Worm (Caenorhabditis elegans) whole organism, young adult: ENCODE data around the gene C01G6.9.
A peak's percentile ranks its signal among the peaks of the same experiment; 100 is the strongest.

Experiments used
- B0336.3 ChIP-seq: fragments of 200-800 bp; sonication (Bioruptor generic); IDR thresholded peaks from 2 replicates; pipeline ENCODE4 v1.3.6; 2022; ENCODE audit warnings: missing genetic modification characterization, missing compliant biosample characterization
- C17E4.6 ChIP-seq: fragments of 200-800 bp; sonication (Bioruptor generic); IDR thresholded peaks from 2 replicates; pipeline ENCODE4 v1.3.6; 2022; ENCODE audit warnings: missing genetic modification reagents, missing genetic modification characterization, missing compliant biosample characterization
- F10E7.11 ChIP-seq: sonication (generic microtip); optimal IDR thresholded peaks from 2 replicates; lab custom pipeline; 2017; ENCODE audit warnings: mild to moderate bottlenecking, missing genetic modification characterization, moderate library complexity, missing compliant biosample characterization
- F22D6.2 ChIP-seq: sonication (generic microtip); optimal IDR thresholded peaks from 2 replicates; lab custom pipeline; 2016; ENCODE audit warnings: mild to moderate bottlenecking, missing genetic modification characterization, missing compliant biosample characterization
- F23B12.7 ChIP-seq: sonication (generic microtip); optimal IDR thresholded peaks from 2 replicates; lab custom pipeline; 2017; ENCODE audit warnings: missing genetic modification characterization, mild to moderate bottlenecking, missing compliant biosample characterization, antibody characterized with exemption, moderate library complexity; ENCODE audit not compliant: insufficient read depth
- F49E8.2 ChIP-seq: sonication (generic microtip); optimal IDR thresholded peaks from 3 replicates; lab custom pipeline; 2017; ENCODE audit warnings: missing genetic modification characterization, mild to moderate bottlenecking, missing compliant biosample characterization, antibody characterized with exemption, moderate library complexity; ENCODE audit not compliant: insufficient read depth
- F55B11.4 ChIP-seq: sonication (generic microtip); optimal IDR thresholded peaks from 2 replicates; lab custom pipeline; 2016; ENCODE audit warnings: missing compliant biosample characterization, missing genetic modification characterization, borderline replicate concordance; ENCODE audit not compliant: insufficient read depth
- F57C9.4 ChIP-seq: sonication (generic microtip); optimal IDR thresholded peaks from 2 replicates; lab custom pipeline; 2017; ENCODE audit warnings: mild to moderate bottlenecking, missing genetic modification characterization, missing compliant biosample characterization
- K11D2.4 ChIP-seq: fragments of 200-800 bp; sonication (Bioruptor generic); IDR thresholded peaks from 2 replicates; pipeline ENCODE4 v1.3.6; 2022; ENCODE audit warnings: missing genetic modification reagents, missing genetic modification characterization, missing compliant biosample characterization
- K12H6.12 ChIP-seq: fragments of 200-800 bp; sonication (Bioruptor generic); optimal IDR thresholded peaks from 2 replicates; lab custom pipeline; 2018; ENCODE audit warnings: mild to moderate bottlenecking, missing genetic modification characterization, missing compliant biosample characterization
- Y67H2A.10 ChIP-seq: fragments of 200-800 bp; sonication (Bioruptor generic); conservative IDR thresholded peaks from 2 replicates; pipeline ENCODE4 v1.3.6; 2022; ENCODE audit warnings: missing genetic modification reagents, missing genetic modification characterization, missing compliant biosample characterization
- ZK185.1 ChIP-seq: sonication (generic microtip); optimal IDR thresholded peaks from 2 replicates; lab custom pipeline; 2016; ENCODE audit warnings: mild to moderate bottlenecking, missing genetic modification characterization, missing compliant biosample characterization; ENCODE audit not compliant: poor library complexity, severe bottlenecking
- akir-1 ChIP-seq: fragments of 200-800 bp; sonication (Bioruptor generic); optimal IDR thresholded peaks from 2 replicates; lab custom pipeline; 2018; ENCODE audit warnings: mild to moderate bottlenecking, missing genetic modification characterization, moderate library complexity, missing compliant biosample characterization
- ama-1 ChIP-seq, 3 experiments: fragments of 150-350 bp in 1 of 3; sonication (generic microtip) in 2 of 3; optimal IDR thresholded peaks; 2 replicates each; lab custom pipeline; 2014 to 2018; ENCODE audit warnings: missing biosample characterization in 2 of 3, missing genetic modification characterization in 2 of 3, missing genetic modification reagents in 2 of 3
- aptf-2 ChIP-seq: fragments of 200-800 bp; sonication (Bioruptor generic); conservative IDR thresholded peaks from 2 replicates; pipeline ENCODE4 v1.3.6; 2022; ENCODE audit warnings: missing genetic modification reagents, missing genetic modification characterization, missing compliant biosample characterization
- athp-1 ChIP-seq: sonication (generic microtip); optimal IDR thresholded peaks from 2 replicates; lab custom pipeline; 2017; ENCODE audit warnings: mild to moderate bottlenecking, missing genetic modification characterization, missing compliant biosample characterization
- attf-3 ChIP-seq: fragments of 200-800 bp; sonication (Bioruptor generic); conservative IDR thresholded peaks from 2 replicates; pipeline ENCODE4 v1.3.6; 2022; ENCODE audit warnings: missing genetic modification reagents, missing genetic modification characterization, missing compliant biosample characterization
- bed-1 ChIP-seq: fragments of 200-800 bp; sonication (Bioruptor generic); IDR thresholded peaks from 2 replicates; pipeline ENCODE4 v1.3.6; 2022; ENCODE audit warnings: missing genetic modification reagents, missing genetic modification characterization, missing compliant biosample characterization
- bed-2 ChIP-seq: fragments of 200-800 bp; sonication (Bioruptor generic); IDR thresholded peaks from 2 replicates; pipeline ENCODE4 v1.3.6; 2022; ENCODE audit warnings: missing genetic modification reagents, missing genetic modification characterization, missing compliant biosample characterization
- ceh-100 ChIP-seq: fragments of 200-800 bp; sonication (Bioruptor generic); IDR thresholded peaks from 2 replicates; pipeline ENCODE4 v1.3.6; 2022; ENCODE audit warnings: missing genetic modification reagents, missing genetic modification characterization, missing compliant biosample characterization
- ceh-40 ChIP-seq: fragments of 200-800 bp; sonication (Bioruptor generic); IDR thresholded peaks from 2 replicates; pipeline ENCODE4 v1.3.6; 2022; ENCODE audit warnings: missing genetic modification characterization, missing compliant biosample characterization
- ceh-79 ChIP-seq: sonication (generic microtip); optimal IDR thresholded peaks from 2 replicates; lab custom pipeline; 2017; ENCODE audit warnings: mild to moderate bottlenecking, missing genetic modification characterization, missing compliant biosample characterization
- ceh-91 ChIP-seq: fragments of 200-800 bp; sonication (Bioruptor generic); IDR thresholded peaks from 2 replicates; pipeline ENCODE4 v1.3.6; 2022; ENCODE audit warnings: missing genetic modification reagents, missing genetic modification characterization, missing compliant biosample characterization
- efl-1 ChIP-seq: fragments of 150-350 bp; optimal IDR thresholded peaks from 2 replicates; lab custom pipeline; 2014; ENCODE audit warnings: missing biosample characterization, missing genetic modification reagents, missing genetic modification characterization
- egl-18 ChIP-seq: fragments of 200-800 bp; sonication (Bioruptor generic); IDR thresholded peaks from 2 replicates; pipeline ENCODE4 v1.3.6; 2022; ENCODE audit warnings: missing genetic modification reagents, missing genetic modification characterization, missing compliant biosample characterization
- egrh-3 ChIP-seq: fragments of 200-800 bp; sonication (Bioruptor generic); IDR thresholded peaks from 2 replicates; pipeline ENCODE4 v1.3.6; 2022; ENCODE audit warnings: missing genetic modification reagents, missing genetic modification characterization, missing compliant biosample characterization
- ets-4 ChIP-seq: fragments of 200-800 bp; sonication (Bioruptor generic); optimal IDR thresholded peaks from 2 replicates; lab custom pipeline; 2018; ENCODE audit warnings: mild to moderate bottlenecking, missing genetic modification characterization, missing compliant biosample characterization
- him-1 ChIP-seq: sonication (generic microtip); optimal IDR thresholded peaks from 2 replicates; lab custom pipeline; 2016; ENCODE audit warnings: missing genotype, missing genetic modification reagents, missing genetic modification characterization, missing compliant biosample characterization
- hlh-26 ChIP-seq: fragments of 200-800 bp; sonication (Bioruptor generic); conservative IDR thresholded peaks from 2 replicates; pipeline ENCODE4 v1.3.6; 2022; ENCODE audit warnings: missing genetic modification reagents, missing genetic modification characterization, missing compliant biosample characterization
- lir-1 ChIP-seq: fragments of 200-800 bp; sonication (Bioruptor generic); conservative IDR thresholded peaks from 2 replicates; pipeline ENCODE4 v1.3.6; 2022; ENCODE audit warnings: missing genetic modification reagents, missing genetic modification characterization, missing compliant biosample characterization
- lsy-27 ChIP-seq: sonication (generic microtip); optimal IDR thresholded peaks from 2 replicates; lab custom pipeline; 2017; ENCODE audit warnings: missing genetic modification characterization, mild to moderate bottlenecking, missing compliant biosample characterization, antibody characterized with exemption, missing genotype, borderline replicate concordance; ENCODE audit not compliant: insufficient read depth
- madf-3 ChIP-seq: fragments of 200-800 bp; sonication (Bioruptor generic); IDR thresholded peaks from 2 replicates; pipeline ENCODE4 v1.3.6; 2022; ENCODE audit warnings: missing genetic modification reagents, missing genetic modification characterization, missing compliant biosample characterization
- madf-8 ChIP-seq: fragments of 200-800 bp; sonication (Bioruptor generic); conservative IDR thresholded peaks from 2 replicates; pipeline ENCODE4 v1.3.6; 2022; ENCODE audit warnings: missing genetic modification reagents, missing genetic modification characterization, missing compliant biosample characterization
- mcd-1 ChIP-seq: fragments of 200-800 bp; sonication (Bioruptor generic); IDR thresholded peaks from 2 replicates; pipeline ENCODE4 v1.3.6; 2022; ENCODE audit warnings: missing genetic modification reagents, missing genetic modification characterization, missing compliant biosample characterization
- mxl-1 ChIP-seq: sonication (generic microtip); optimal IDR thresholded peaks from 2 replicates; lab custom pipeline; 2016; ENCODE audit warnings: missing genetic modification characterization, missing compliant biosample characterization
- nfya-1 ChIP-seq: sonication (generic microtip); optimal IDR thresholded peaks from 2 replicates; lab custom pipeline; 2017; ENCODE audit warnings: antibody characterized with exemption, missing compliant biosample characterization, missing genetic modification characterization, borderline replicate concordance; ENCODE audit not compliant: insufficient read depth
- nfya-2 ChIP-seq: fragments of 200-800 bp; sonication (Bioruptor generic); IDR thresholded peaks from 2 replicates; pipeline ENCODE4 v1.3.6; 2022; ENCODE audit warnings: missing genetic modification reagents, missing genetic modification characterization, missing compliant biosample characterization
- nfyb-1 ChIP-seq: fragments of 200-800 bp; sonication (Bioruptor generic); IDR thresholded peaks from 2 replicates; pipeline ENCODE4 v1.3.6; 2022; ENCODE audit warnings: missing genetic modification reagents, missing genetic modification characterization, missing compliant biosample characterization
- nhr-120 ChIP-seq: fragments of 200-800 bp; sonication (Bioruptor generic); IDR thresholded peaks from 2 replicates; pipeline ENCODE4 v1.3.6; 2022; ENCODE audit warnings: missing genetic modification characterization, missing compliant biosample characterization
- snpc-1.3 ChIP-seq: sonication (generic microtip); optimal IDR thresholded peaks from 2 replicates; lab custom pipeline; 2017; ENCODE audit warnings: missing genetic modification characterization, mild to moderate bottlenecking, missing compliant biosample characterization, antibody characterized with exemption, moderate library complexity, missing genotype, missing genetic modification reagents; ENCODE audit not compliant: insufficient read depth
- snpc-3.4 ChIP-seq: sonication (generic microtip); optimal IDR thresholded peaks from 2 replicates; lab custom pipeline; 2017; ENCODE audit warnings: missing genetic modification characterization, mild to moderate bottlenecking, missing compliant biosample characterization, antibody characterized with exemption, moderate library complexity, missing genotype, missing genetic modification reagents
- somi-1 ChIP-seq: fragments of 200-800 bp; sonication (Bioruptor generic); optimal IDR thresholded peaks from 2 replicates; lab custom pipeline; 2018; ENCODE audit warnings: mild to moderate bottlenecking, missing genetic modification characterization, missing compliant biosample characterization
- tlf-1 ChIP-seq: fragments of 200-800 bp; sonication (Bioruptor generic); optimal IDR thresholded peaks from 2 replicates; lab custom pipeline; 2018; ENCODE audit warnings: mild to moderate bottlenecking, missing genetic modification characterization, missing compliant biosample characterization
- unc-130 ChIP-seq: sonication (generic microtip); optimal IDR thresholded peaks from 2 replicates; lab custom pipeline; 2016; ENCODE audit warnings: missing genetic modification reagents, missing genetic modification characterization, missing compliant biosample characterization
- unc-62 ChIP-seq: fragments of 150-350 bp; optimal IDR thresholded peaks from 2 replicates; lab custom pipeline; 2014; ENCODE audit warnings: missing biosample characterization, missing genetic modification reagents, missing genetic modification characterization
- xnd-1 ChIP-seq: sonication (generic microtip); optimal IDR thresholded peaks from 2 replicates; lab custom pipeline; 2016; ENCODE audit warnings: missing genotype, missing genetic modification reagents, missing genetic modification characterization, missing compliant biosample characterization
- zfh-2 ChIP-seq: fragments of 200-800 bp; sonication (Bioruptor generic); conservative IDR thresholded peaks from 2 replicates; pipeline ENCODE4 v1.3.6; 2022; ENCODE audit warnings: missing genetic modification reagents, missing genetic modification characterization, missing compliant biosample characterization

C01G6.9 gene

ce11 chrII:9273984-9274383 lies 21.6 kb downstream of the C01G6.9 start (continued):
- TF ChIP-seq ceh-79 (tag; lab: Kevin White, UChicago), result no peak
- no peak for TF ChIP-seq ama-1 (optimal IDR thresholded peaks at IDR 0.05; lab: Kevin White, UChicago)
- TF ChIP-seq ama-1 (GFP tag; optimal IDR thresholded peaks at IDR 0.05; lab: Kevin White, UChicago), result no peak
- TF ChIP-seq ceh-91 (GFP tag; lab: Robert Waterston, UW), result no peak
- no peak for TF ChIP-seq aptf-2
- TF ChIP-seq nfyb-1 (GFP tag; lab: Robert Waterston, UW), result peak; percentile 67; the same call in 1 of the 2 replicates
- no peak for TF ChIP-seq efl-1
- no peak for TF ChIP-seq F57C9.4
- peak; percentile 4; the same call in 1 of the 2 replicates for TF ChIP-seq egl-18 (GFP tag; lab: Robert Waterston, UW)
- TF ChIP-seq bed-1 (GFP tag; lab: Robert Waterston, UW), result no peak
- peak; percentile 61 for TF ChIP-seq K12H6.12 (tag; lab: Kevin White, UChicago)
- TF ChIP-seq unc-130 (GFP tag; lab: Kevin White, UChicago), result no peak
- TF ChIP-seq madf-8 (GFP tag; lab: Robert Waterston, UW), result no peak
- TF ChIP-seq lsy-27, result no peak
- no peak for TF ChIP-seq F10E7.11 (tag; lab: Kevin White, UChicago)
- TF ChIP-seq attf-3 (GFP tag; lab: Robert Waterston, UW), result 0 out of 2 replicates have a peak, but pooled peaks have one; percentile 36
- no peak for TF ChIP-seq ceh-100 (GFP tag; lab: Robert Waterston, UW)
- no peak for TF ChIP-seq akir-1 (GFP tag; lab: Kevin White, UChicago)
- no peak for TF ChIP-seq nfya-2 (GFP tag; lab: Robert Waterston, UW)
- no peak for TF ChIP-seq ets-4 (GFP tag; lab: Kevin White, UChicago)
- peak; percentile 70; the same call in 1 of the 2 replicates for TF ChIP-seq K11D2.4
- TF ChIP-seq F55B11.4 (tag; lab: Kevin White, UChicago), result no peak
- no peak for TF ChIP-seq hlh-26 (GFP tag; lab: Robert Waterston, UW)
- TF ChIP-seq nfya-1 (tag; lab: Kevin White, UChicago), result no peak
- TF ChIP-seq xnd-1 (tag; lab: Kevin White, UChicago), result no peak
- no peak for TF ChIP-seq bed-2 (GFP tag; lab: Robert Waterston, UW)
- peak; percentile 75 for TF ChIP-seq somi-1 (GFP tag; lab: Kevin White, UChicago)
- no peak for TF ChIP-seq snpc-1.3 (tag; lab: Kevin White, UChicago)
- TF ChIP-seq madf-3 (GFP tag; lab: Robert Waterston, UW), result peak; percentile 57; the same call in 1 of the 2 replicates
- TF ChIP-seq mcd-1 (GFP tag; lab: Robert Waterston, UW), result peak; percentile 59
- TF ChIP-seq F49E8.2 (tag; lab: Kevin White, UChicago), result no peak
- peak; percentile 61; the same call in 1 of the 2 replicates for TF ChIP-seq B0336.3 (GFP tag; lab: Robert Waterston, UW)
- TF ChIP-seq F23B12.7 (tag; lab: Kevin White, UChicago), result no peak
- no peak for TF ChIP-seq mxl-1 (tag; lab: Kevin White, UChicago)
- TF ChIP-seq zfh-2, result peak; percentile 32; the same call in 1 of the 2 replicates
- TF ChIP-seq athp-1 (tag; lab: Kevin White, UChicago), result no peak
- TF ChIP-seq unc-62 (GFP tag; lab: Kevin White, UChicago), result peak; percentile 86
- TF ChIP-seq ceh-40 (GFP tag; lab: Robert Waterston, UW), result no peak
- TF ChIP-seq ZK185.1 (tag; lab: Kevin White, UChicago), result peak; percentile 74
- peak; percentile 40 for TF ChIP-seq tlf-1
- no peak for TF ChIP-seq Y67H2A.10 (GFP tag; lab: Robert Waterston, UW)
- no peak for TF ChIP-seq nhr-120 (GFP tag; lab: Robert Waterston, UW)
- TF ChIP-seq F22D6.2 (tag; lab: Kevin White, UChicago), result peak; percentile 44
- no peak for TF ChIP-seq him-1
- TF ChIP-seq egrh-3 (GFP tag; lab: Robert Waterston, UW), result no peak
- TF ChIP-seq C17E4.6 (GFP tag; lab: Robert Waterston, UW), result no peak
- no peak for TF ChIP-seq snpc-3.4 (tag; lab: Kevin White, UChicago)
- TF ChIP-seq lir-1 (GFP tag; lab: Robert Waterston, UW), result peak; percentile 51; the same call in 1 of the 2 replicates
